Fruit fly (Drosophila melanogaster) S2 (cell line): ENCODE results near the gene CG32119.

Source experiments
- CG8478 ChIP-seq: fragments of >200 bp; optimal IDR thresholded peaks from 2 replicates; lab custom pipeline; 2018
- CTCF ChIP-seq, 2 experiments: fragments of >200 bp; optimal IDR thresholded peaks; 2 replicates each; lab custom pipeline; 2018

The CG32119 gene

dm6 chr3L:13228502-13228941 lies 20.0 kb downstream of the CG32119 start, which contains the start of gene caps:
Gene caps, plus strand, starts transcription at chr3L:13228692.
- peak in 1 of 2 experiments; percentile 69 for TF ChIP-seq CTCF (optimal IDR thresholded peaks at IDR 0.05; lab: Kevin White, UChicago)
- no peak for TF ChIP-seq CG8478 (lab: Kevin White, UChicago)

- TF ChIP-seq CG8478 (lab: Kevin White, UChicago): no peak
- TF ChIP-seq CTCF (optimal IDR thresholded peaks at IDR 0.05; lab: Kevin White, UChicago): peak; percentile 91 to 96
These were observed 20.7 kb downstream of the CG32119 start for dm6 chr3L:13227594-13228501.

dm6 chr3L:13226894-13227293 lies 21.6 kb downstream of the CG32119 start:
- TF ChIP-seq CG8478 (lab: Kevin White, UChicago) (no peak), CTCF (optimal IDR thresholded peaks at IDR 0.05; lab: Kevin White, UChicago) (no peak)

- TF ChIP-seq CG8478 (lab: Kevin White, UChicago) (no peak), CTCF (optimal IDR thresholded peaks at IDR 0.05; lab: Kevin White, UChicago) (no peak)
These were observed 25.0 kb downstream of the CG32119 start for dm6 chr3L:13223360-13224028.

- TF ChIP-seq CTCF (optimal IDR thresholded peaks at IDR 0.05; lab: Kevin White, UChicago): no peak
These were observed 30.5 kb downstream of the CG32119 start for dm6 chr3L:13217968-13218367.

- TF ChIP-seq CTCF (optimal IDR thresholded peaks at IDR 0.05; lab: Kevin White, UChicago) (no peak), CG8478 (lab: Kevin White, UChicago) (no peak)
These were observed 31.1 kb downstream of the CG32119 start for dm6 chr3L:13217395-13217794.

- no peak for TF ChIP-seq CTCF (optimal IDR thresholded peaks at IDR 0.05; lab: Kevin White, UChicago)
- TF ChIP-seq CG8478 (lab: Kevin White, UChicago): no peak
These were observed 33.7 kb downstream of the CG32119 start for dm6 chr3L:13214603-13215453.

dm6 chr3L:13213360-13213759 lies 35.1 kb downstream of the CG32119 start:
- TF ChIP-seq CG8478 (lab: Kevin White, UChicago) (no peak), CTCF (optimal IDR thresholded peaks at IDR 0.05; lab: Kevin White, UChicago) (no peak)

dm6 chr3L:13212656-13213350 lies 35.7 kb downstream of the CG32119 start:
- no peak for TF ChIP-seq CTCF (optimal IDR thresholded peaks at IDR 0.05; lab: Kevin White, UChicago)
- TF ChIP-seq CG8478 (lab: Kevin White, UChicago): no peak

- TF ChIP-seq CG8478 (lab: Kevin White, UChicago) (no peak), CTCF (optimal IDR thresholded peaks at IDR 0.05; lab: Kevin White, UChicago) (no peak)
These were observed 36.3 kb downstream of the CG32119 start for dm6 chr3L:13212196-13212595.

dm6 chr3L:13211085-13211759 lies 37.3 kb downstream of the CG32119 start:
- TF ChIP-seq CG8478 (lab: Kevin White, UChicago): no peak
- no peak for TF ChIP-seq CTCF (optimal IDR thresholded peaks at IDR 0.05; lab: Kevin White, UChicago)

dm6 chr3L:13210041-13210639 lies 38.4 kb downstream of the CG32119 start:
- no peak for TF ChIP-seq CTCF (optimal IDR thresholded peaks at IDR 0.05; lab: Kevin White, UChicago)

- no peak for TF ChIP-seq CTCF (optimal IDR thresholded peaks at IDR 0.05; lab: Kevin White, UChicago)
- no peak for TF ChIP-seq CG8478 (lab: Kevin White, UChicago)
These were observed 51.0 kb downstream of the CG32119 start for dm6 chr3L:13197551-13197950.
